Fruit fly (Drosophila melanogaster): ENCODE data around the gene CG18666.

dm6 chr2L:11027825-11028496 is 6.6 kb upstream of the CG18666 start:
- no peak for TF ChIP-seq psq (optimal IDR thresholded peaks at IDR 0.05)
- TF ChIP-seq Myc (optimal IDR thresholded peaks at IDR 0.05), result no peak
